Worm (Caenorhabditis elegans): ENCODE results near the gene H03A11.2.

H03A11.2 gene

ce11 chrX:15225180-15225724, 5.2 kb downstream of the H03A11.2 start (continued):
- TF ChIP-seq ctbp-1 (GFP tag; IDR thresholded peaks at IDR 0.05) (no peak), nhr-102 (tag; optimal IDR thresholded peaks at IDR 0.05) (no peak), unc-62 (GFP tag; optimal IDR thresholded peaks at IDR 0.05 in 1 of 2) (peak in 1 of 2 experiments; percentile 35), unc-62 (tag; optimal IDR thresholded peaks at IDR 0.05) (no peak), lsy-2 (tag; optimal IDR thresholded peaks at IDR 0.05) (peak in 1 of 2 experiments; percentile 11), dve-1 (tag; optimal IDR thresholded peaks at IDR 0.05; ENCODE audit: insufficient read depth) (no peak), nhr-28 (tag; optimal IDR thresholded peaks at IDR 0.05) (no peak), fos-1 (tag; optimal IDR thresholded peaks at IDR 0.05) (no peak), D1046.2 (GFP tag; IDR thresholded peaks at IDR 0.05) (no peak), hlh-11 (tag; optimal IDR thresholded peaks at IDR 0.05) (peak; percentile 31), ceh-62 (tag; optimal IDR thresholded peaks at IDR 0.05) (no peak), F26F4.8 (GFP tag; conservative IDR thresholded peaks at IDR 0.05) (no peak), sdz-12 (GFP tag; optimal IDR thresholded peaks at IDR 0.05) (no peak), egl-43 (GFP tag; IDR thresholded peaks at IDR 0.05) (no peak), lin-29 (GFP tag; IDR thresholded peaks at IDR 0.05) (no peak)

ce11 chrX:15224128-15224527, 6.3 kb downstream of the H03A11.2 start:
- TF ChIP-seq F44E2.7 (GFP tag; IDR thresholded peaks at IDR 0.05), result no peak
- no peak for TF ChIP-seq egl-43 (GFP tag; IDR thresholded peaks at IDR 0.05)
- no peak for TF ChIP-seq tag-97 (GFP tag; IDR thresholded peaks at IDR 0.05)
- TF ChIP-seq mxl-3 (GFP tag; optimal IDR thresholded peaks at IDR 0.05), result no peak
- TF ChIP-seq nhr-28 (tag; optimal IDR thresholded peaks at IDR 0.05), result no peak
- no peak for TF ChIP-seq ZK337.2 (GFP tag; IDR thresholded peaks at IDR 0.05)
- TF ChIP-seq hlh-30 (tag; optimal IDR thresholded peaks at IDR 0.05; ENCODE audit: insufficient read depth), result no peak
- no peak for TF ChIP-seq mdt-29 (GFP tag; IDR thresholded peaks at IDR 0.05)
- TF ChIP-seq Y75B8A.6 (GFP tag; IDR thresholded peaks at IDR 0.05), result no peak
- TF ChIP-seq F10B5.3 (tag; optimal IDR thresholded peaks at IDR 0.05), result no peak
- no peak for TF ChIP-seq nhr-237 (tag; optimal IDR thresholded peaks at IDR 0.05)
- no peak for TF ChIP-seq ceh-44 (GFP tag; IDR thresholded peaks at IDR 0.05)
- TF ChIP-seq cey-2 (tag; optimal IDR thresholded peaks at IDR 0.05; ENCODE audit: borderline replicate concordance, insufficient read depth), result no peak
- TF ChIP-seq ztf-11 (tag; optimal IDR thresholded peaks at IDR 0.05), result no peak
- no peak for TF ChIP-seq zfp-2 (tag; optimal IDR thresholded peaks at IDR 0.05)
- TF ChIP-seq T26A8.4 (GFP tag; IDR thresholded peaks at IDR 0.05), result no peak
- TF ChIP-seq nhr-77 (tag; optimal IDR thresholded peaks at IDR 0.05), result no peak
- no peak for TF ChIP-seq daf-19 (GFP tag; conservative IDR thresholded peaks at IDR 0.05)

- TF ChIP-seq snpc-4 (tag; optimal IDR thresholded peaks at IDR 0.05), result peak; percentile 6
- TF ChIP-seq hmg-1.1 (GFP tag; IDR thresholded peaks at IDR 0.05), result no peak
- TF ChIP-seq set-16 (GFP tag; IDR thresholded peaks at IDR 0.05), result peak; percentile 52
Measured at ce11 chrX:15222789-15223188, 7.7 kb downstream of the H03A11.2 start.

- no peak for TF ChIP-seq vab-7 (GFP tag; IDR thresholded peaks at IDR 0.05)
- no peak for TF ChIP-seq set-16 (GFP tag; IDR thresholded peaks at IDR 0.05)
- TF ChIP-seq rbr-2 (tag; optimal IDR thresholded peaks at IDR 0.05), result no peak
- TF ChIP-seq egl-27 (tag; optimal IDR thresholded peaks at IDR 0.05), result no peak
- no peak for TF ChIP-seq F10B5.3 (tag; optimal IDR thresholded peaks at IDR 0.05)
- TF ChIP-seq mep-1 (tag; optimal IDR thresholded peaks at IDR 0.05), result peak; percentile 22
- TF ChIP-seq nhr-76 (tag; optimal IDR thresholded peaks at IDR 0.05), result no peak
- no peak for TF ChIP-seq fos-1 (tag; optimal IDR thresholded peaks at IDR 0.05)
- TF ChIP-seq egl-43 (GFP tag; IDR thresholded peaks at IDR 0.05), result no peak
- TF ChIP-seq lin-1 (GFP tag; IDR thresholded peaks at IDR 0.05), result peak; percentile 42; the same call in 1 of the 2 replicates
- no peak for TF ChIP-seq Y48G9A.11 (GFP tag; IDR thresholded peaks at IDR 0.05)
- TF ChIP-seq Y75B8A.6 (GFP tag; IDR thresholded peaks at IDR 0.05), result no peak
- no peak for TF ChIP-seq lim-7 (GFP tag; IDR thresholded peaks at IDR 0.05)
- TF ChIP-seq tag-97 (GFP tag; IDR thresholded peaks at IDR 0.05), result no peak
- no peak for TF ChIP-seq aly-2 (tag; optimal IDR thresholded peaks at IDR 0.05)
- TF ChIP-seq daf-12 (tag; optimal IDR thresholded peaks at IDR 0.05), result no peak
- TF ChIP-seq dmd-9 (GFP tag; IDR thresholded peaks at IDR 0.05), result no peak
- TF ChIP-seq pqm-1 (tag; optimal IDR thresholded peaks at IDR 0.05), result peak; percentile 20
- TF ChIP-seq nhr-237 (tag; optimal IDR thresholded peaks at IDR 0.05), result no peak
Measured at ce11 chrX:15221865-15222551, 8.4 kb downstream of the H03A11.2 start.
